Worm (Caenorhabditis elegans) whole organism, young adult: ENCODE results near the gene Y38A10A.11.

Source experiments
- Y53F4B.3 ChIP-seq: fragments of 200-800 bp; sonication (Bioruptor generic); IDR thresholded peaks from 2 replicates; pipeline ENCODE4 v1.3.6; 2022; ENCODE audit warnings: missing genetic modification reagents, missing genetic modification characterization, missing compliant biosample characterization
- egrh-3 ChIP-seq: fragments of 200-800 bp; sonication (Bioruptor generic); IDR thresholded peaks from 2 replicates; pipeline ENCODE4 v1.3.6; 2022; ENCODE audit warnings: missing genetic modification reagents, missing genetic modification characterization, missing compliant biosample characterization
- sea-2 ChIP-seq: fragments of 200-800 bp; sonication (Bioruptor generic); IDR thresholded peaks from 2 replicates; pipeline ENCODE4 v1.3.6; 2022; ENCODE audit warnings: missing genetic modification characterization, missing compliant biosample characterization
- tbx-9 ChIP-seq: sonication (generic microtip); optimal IDR thresholded peaks from 2 replicates; lab custom pipeline; 2016; ENCODE audit warnings: borderline replicate concordance, missing genetic modification characterization, inconsistent platforms, missing compliant biosample characterization

ce11 chrV:6101243-6101898, 2.0 kb downstream of the Y38A10A.11 start:
- no peak for TF ChIP-seq Y53F4B.3 (GFP tag; lab: Robert Waterston, UW)
- TF ChIP-seq egrh-3 (GFP tag; lab: Robert Waterston, UW), result no peak
- TF ChIP-seq sea-2 (GFP tag; lab: Robert Waterston, UW), result no peak
- no peak for TF ChIP-seq tbx-9 (tag; lab: Kevin White, UChicago)
